Worm (Caenorhabditis elegans) whole organism, L4/young adult: ENCODE measurements around the gene F52E1.14.

Source experiments
- W03F9.2 ChIP-seq: fragments of 150-350 bp; optimal IDR thresholded peaks from 2 replicates; lab custom pipeline; 2014; ENCODE audit warnings: missing biosample characterization, missing genetic modification characterization
- dao-5 ChIP-seq: sonication (generic microtip); optimal IDR thresholded peaks from 2 replicates; lab custom pipeline; 2016; ENCODE audit warnings: missing genotype, missing genetic modification characterization, moderate library complexity, missing compliant biosample characterization
- him-1 ChIP-seq: sonication (generic microtip); optimal IDR thresholded peaks from 2 replicates; lab custom pipeline; 2016; ENCODE audit warnings: missing genotype, missing genetic modification reagents, missing genetic modification characterization, missing compliant biosample characterization

ce11 chrV:8428585-8429414 is 45.1 kb downstream of the F52E1.14 start:
- TF ChIP-seq dao-5 (tag; lab: Kevin White, UChicago) (no peak), him-1 (no peak), W03F9.2 (tag; lab: Kevin White, UChicago) (no peak)
